Worm (Caenorhabditis elegans) whole organism, late embryonic: Measurements from ENCODE around the gene srh-98.

Experiments
- K09A11.1 ChIP-seq: sonication (generic microtip); optimal IDR thresholded peaks from 2 replicates; lab custom pipeline; 2017; ENCODE audit warnings: antibody characterized with exemption, mild to moderate bottlenecking, missing genetic modification characterization, missing compliant biosample characterization; ENCODE audit not compliant: insufficient read depth
- T23F11.4 ChIP-seq: fragments of 200-800 bp; sonication (Bioruptor generic); optimal IDR thresholded peaks from 2 replicates; lab custom pipeline; 2018; ENCODE audit warnings: mild to moderate bottlenecking, missing genetic modification characterization, missing compliant biosample characterization
- ceh-18 ChIP-seq: sonication (generic microtip); optimal IDR thresholded peaks from 2 replicates; lab custom pipeline; 2016; ENCODE audit warnings: missing genetic modification characterization, missing compliant biosample characterization
- ceh-19 ChIP-seq: fragments of 200-800 bp; sonication (Bioruptor generic); optimal IDR thresholded peaks from 2 replicates; lab custom pipeline; 2018; ENCODE audit warnings: mild to moderate bottlenecking, missing genetic modification characterization, missing compliant biosample characterization
- ceh-2 ChIP-seq: sonication (generic microtip); optimal IDR thresholded peaks from 2 replicates; lab custom pipeline; 2016; ENCODE audit warnings: missing genotype, missing genetic modification characterization, missing compliant biosample characterization
- ceh-22 ChIP-seq: sonication (generic microtip); optimal IDR thresholded peaks from 2 replicates; lab custom pipeline; 2017; ENCODE audit warnings: missing biosample characterization, missing genetic modification characterization
- ceh-34 ChIP-seq: sonication (generic microtip); optimal IDR thresholded peaks from 2 replicates; lab custom pipeline; 2016; ENCODE audit warnings: mild to moderate bottlenecking, missing genetic modification characterization, missing compliant biosample characterization
- ceh-45 ChIP-seq: fragments of 200-800 bp; sonication (Bioruptor generic); IDR thresholded peaks from 2 replicates; pipeline ENCODE4 v1.3.6; 2022; ENCODE audit warnings: missing genetic modification reagents, missing genetic modification characterization, missing compliant biosample characterization
- ceh-48 ChIP-seq: sonication (generic microtip); optimal IDR thresholded peaks from 2 replicates; lab custom pipeline; 2016; ENCODE audit warnings: missing genetic modification characterization, inconsistent platforms, missing compliant biosample characterization
- ceh-6 ChIP-seq: fragments of 200-800 bp; sonication (Bioruptor generic); optimal IDR thresholded peaks from 2 replicates; lab custom pipeline; 2018; ENCODE audit warnings: mild to moderate bottlenecking, missing genetic modification characterization, missing compliant biosample characterization
- ceh-9 ChIP-seq: sonication (generic microtip); optimal IDR thresholded peaks from 2 replicates; lab custom pipeline; 2016; ENCODE audit warnings: mild to moderate bottlenecking, missing genetic modification characterization, inconsistent platforms, missing compliant biosample characterization
- eyg-1 ChIP-seq: sonication (generic microtip); optimal IDR thresholded peaks from 2 replicates; lab custom pipeline; 2016; ENCODE audit warnings: missing genotype, missing genetic modification characterization, missing compliant biosample characterization
- fax-1 ChIP-seq: sonication (generic microtip); optimal IDR thresholded peaks from 2 replicates; lab custom pipeline; 2016; ENCODE audit warnings: missing genotype, missing genetic modification characterization, missing compliant biosample characterization
- fkh-10 ChIP-seq: fragments of 150-350 bp; optimal IDR thresholded peaks from 2 replicates; lab custom pipeline; 2014; ENCODE audit warnings: missing biosample characterization, missing genetic modification reagents, missing genetic modification characterization
- fkh-6 ChIP-seq: sonication (generic microtip); optimal IDR thresholded peaks from 2 replicates; lab custom pipeline; 2016; ENCODE audit warnings: missing genetic modification characterization, missing compliant biosample characterization
- hlh-13 ChIP-seq: fragments of 200-800 bp; sonication (Bioruptor generic); optimal IDR thresholded peaks from 2 replicates; lab custom pipeline; 2018; ENCODE audit warnings: mild to moderate bottlenecking, missing genetic modification characterization, missing compliant biosample characterization
- lin-11 ChIP-seq: fragments of 200-800 bp; sonication (Bioruptor generic); optimal IDR thresholded peaks from 2 replicates; lab custom pipeline; 2018; ENCODE audit warnings: mild to moderate bottlenecking, missing genetic modification characterization, missing compliant biosample characterization
- madf-2 ChIP-seq: sonication (generic microtip); optimal IDR thresholded peaks from 2 replicates; lab custom pipeline; 2017; ENCODE audit warnings: missing genetic modification characterization, missing compliant biosample characterization
- mec-3 ChIP-seq: sonication (generic microtip); optimal IDR thresholded peaks from 2 replicates; lab custom pipeline; 2016; ENCODE audit warnings: borderline replicate concordance, missing genetic modification characterization, missing compliant biosample characterization
- nfya-1 ChIP-seq: sonication (generic microtip); optimal IDR thresholded peaks from 2 replicates; lab custom pipeline; 2017; ENCODE audit warnings: missing genetic modification characterization, mild to moderate bottlenecking, missing compliant biosample characterization, antibody characterized with exemption, moderate library complexity
- npax-4 ChIP-seq: sonication (generic microtip); optimal IDR thresholded peaks from 2 replicates; lab custom pipeline; 2016; ENCODE audit warnings: missing genetic modification characterization, missing compliant biosample characterization
- odd-2 ChIP-seq: sonication (generic microtip); optimal IDR thresholded peaks from 2 replicates; lab custom pipeline; 2017; ENCODE audit warnings: antibody characterized with exemption, mild to moderate bottlenecking, missing genetic modification characterization, missing compliant biosample characterization
- pag-3 ChIP-seq: sonication (generic microtip); optimal IDR thresholded peaks from 2 replicates; lab custom pipeline; 2016; ENCODE audit warnings: missing compliant biosample characterization, missing genetic modification characterization, borderline replicate concordance
- pat-9 ChIP-seq: fragments of 200-800 bp; sonication (Bioruptor generic); optimal IDR thresholded peaks from 2 replicates; lab custom pipeline; 2018; ENCODE audit warnings: mild to moderate bottlenecking, missing genetic modification characterization, moderate library complexity, missing compliant biosample characterization
- pax-1 ChIP-seq: fragments of 150-350 bp; optimal IDR thresholded peaks from 2 replicates; lab custom pipeline; 2014; ENCODE audit warnings: missing biosample characterization, missing genetic modification characterization
- rnt-1 ChIP-seq: sonication (generic microtip); optimal IDR thresholded peaks from 2 replicates; lab custom pipeline; 2016; ENCODE audit warnings: missing genetic modification characterization, missing compliant biosample characterization
- sdc-2 ChIP-seq: sonication (generic microtip); optimal IDR thresholded peaks from 2 replicates; lab custom pipeline; 2016; ENCODE audit warnings: missing genotype, missing genetic modification characterization, missing compliant biosample characterization
- syd-9 ChIP-seq: sonication (generic microtip); optimal IDR thresholded peaks from 2 replicates; lab custom pipeline; 2016; ENCODE audit warnings: mild to moderate bottlenecking, missing genetic modification characterization, moderate library complexity, missing compliant biosample characterization
- tbx-2 ChIP-seq: sonication (generic microtip); optimal IDR thresholded peaks from 2 replicates; lab custom pipeline; 2016; ENCODE audit warnings: missing genetic modification characterization, missing compliant biosample characterization
- ttx-3 ChIP-seq: sonication (generic microtip); optimal IDR thresholded peaks from 2 replicates; lab custom pipeline; 2016; ENCODE audit warnings: missing genetic modification reagents, missing genetic modification characterization, missing compliant biosample characterization
- unc-3 ChIP-seq, 2 experiments: fragments of 200-800 bp in 1 of 2; sonication (Bioruptor generic) in 1 of 2; sonication (generic microtip) in 1 of 2; conservative IDR thresholded peaks in 1 of 2; optimal IDR thresholded peaks in 1 of 2; 2 replicates each; pipeline versions ENCODE4 v1.3.6 to Lab custom; 2016 to 2022; ENCODE audit warnings: missing compliant biosample characterization in 2 of 2, missing genetic modification characterization in 2 of 2, missing genetic modification reagents in 1 of 2
- unc-55 ChIP-seq: sonication (generic microtip); optimal IDR thresholded peaks from 2 replicates; lab custom pipeline; 2017; ENCODE audit warnings: missing biosample characterization, missing genetic modification reagents, missing genetic modification characterization
- unc-86 ChIP-seq: sonication (generic microtip); optimal IDR thresholded peaks from 2 replicates; lab custom pipeline; 2016; ENCODE audit warnings: missing genetic modification characterization, missing compliant biosample characterization
- zip-5 ChIP-seq: sonication (generic microtip); optimal IDR thresholded peaks from 2 replicates; lab custom pipeline; 2016; ENCODE audit warnings: missing genetic modification characterization, missing compliant biosample characterization

srh-98 gene

ce11 chrV:16269556-16269955, 34.0 kb upstream of the srh-98 start, which contains the start of the genes fbxa-2 and T13F3.8:
Gene fbxa-2 (minus strand): TSS chrV:16269656.
Gene T13F3.8 (plus strand): TSS chrV:16269800.
- TF ChIP-seq pag-3 (no peak), ceh-19 (GFP tag; lab: Kevin White, UChicago) (no peak), ttx-3 (tag; lab: Kevin White, UChicago) (no peak), ceh-34 (tag; lab: Kevin White, UChicago) (no peak), nfya-1 (no peak), tbx-2 (no peak), lin-11 (tag; lab: Kevin White, UChicago) (no peak), fkh-10 (GFP tag; lab: Kevin White, UChicago) (no peak), ceh-9 (tag; lab: Kevin White, UChicago) (no peak), syd-9 (tag; lab: Kevin White, UChicago) (no peak), ceh-18 (tag; lab: Kevin White, UChicago) (no peak), rnt-1 (tag; lab: Kevin White, UChicago) (no peak)

- TF ChIP-seq lin-11 (tag; lab: Kevin White, UChicago) (no peak), ttx-3 (tag; lab: Kevin White, UChicago) (no peak), unc-55 (no peak), syd-9 (tag; lab: Kevin White, UChicago) (no peak), odd-2 (tag; lab: Kevin White, UChicago) (no peak), pax-1 (no peak), mec-3 (tag; lab: Kevin White, UChicago) (no peak), npax-4 (tag; lab: Kevin White, UChicago) (no peak), zip-5 (no peak), hlh-13 (GFP tag; lab: Kevin White, UChicago) (no peak), ceh-2 (no peak), fax-1 (tag; lab: Kevin White, UChicago) (no peak), nfya-1 (no peak), K09A11.1 (no peak), sdc-2 (tag; lab: Kevin White, UChicago) (no peak)
Measured at ce11 chrV:16266514-16266913, 31.0 kb upstream of the srh-98 start, which contains the start of gene T13F3.4. Gene T13F3.4 (minus strand): TSS chrV:16266614.

- no peak for TF ChIP-seq ceh-48 (tag; lab: Kevin White, UChicago)
- TF ChIP-seq ceh-22 (tag; lab: Kevin White, UChicago): no peak
- TF ChIP-seq pat-9 (tag; lab: Kevin White, UChicago): no peak
- no peak for TF ChIP-seq ceh-34 (tag; lab: Kevin White, UChicago)
- no peak for TF ChIP-seq T23F11.4 (GFP tag; lab: Kevin White, UChicago)
- no peak for TF ChIP-seq ceh-6 (GFP tag; lab: Kevin White, UChicago)
- TF ChIP-seq madf-2 (tag; lab: Kevin White, UChicago): no peak
- no peak for TF ChIP-seq ceh-45 (GFP tag; lab: Robert Waterston, UW)
- TF ChIP-seq eyg-1 (tag; lab: Kevin White, UChicago): no peak
- no peak for TF ChIP-seq K09A11.1
- TF ChIP-seq unc-86: no peak
- TF ChIP-seq unc-3 (GFP tag; conservative IDR thresholded peaks at IDR 0.05; lab: Robert Waterston, UW): no peak
- no peak for TF ChIP-seq unc-3 (tag; optimal IDR thresholded peaks at IDR 0.05; lab: Kevin White, UChicago)
- TF ChIP-seq unc-55: no peak
- TF ChIP-seq fkh-6 (tag; lab: Kevin White, UChicago): no peak
- TF ChIP-seq, all 69 proteins: peak for 0
Measured at ce11 chrV:16259684-16260083, 24.1 kb upstream of the srh-98 start, which contains the start of gene nhr-127. Gene nhr-127 (plus strand): TSS chrV:16259984.

ce11 chrV:16258142-16258541, 22.6 kb upstream of the srh-98 start, which contains the start of gene nhr-218:
Gene nhr-218 (plus strand): TSS chrV:16258442.
- TF ChIP-seq lin-11 (tag; lab: Kevin White, UChicago): no peak
